Worm (Caenorhabditis elegans): ENCODE measurements around the gene F46C8.3.

F46C8.3 gene

DNA sequence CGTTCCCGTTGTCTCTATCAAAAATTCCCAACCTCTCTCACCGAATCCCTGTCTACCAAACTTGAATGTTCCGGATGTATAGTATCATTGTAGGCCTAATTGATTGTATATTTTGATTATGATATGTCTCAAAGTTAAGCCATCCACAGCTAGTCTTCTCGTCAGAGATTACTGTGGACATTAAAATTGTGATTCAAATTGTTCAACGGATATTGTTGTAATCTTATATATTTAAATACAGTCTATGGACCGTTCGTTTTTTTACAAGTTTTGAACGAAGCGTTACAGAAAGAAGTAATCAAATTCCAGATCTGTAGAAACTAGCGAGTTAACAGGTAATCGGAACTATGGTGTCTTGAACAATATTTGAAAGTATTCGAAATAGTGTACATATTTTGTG, 44.6 kb upstream of the F46C8.3 start, which contains the start of gene F48E3.9:
Gene F48E3.9, plus strand, starts transcription at position 301 of the 400 bp plus-strand sequence.
- TF ChIP-seq ztf-28 (GFP tag; IDR thresholded peaks at IDR 0.05) (no peak), egrh-3 (GFP tag; IDR thresholded peaks at IDR 0.05) (no peak), hlh-12 (tag; optimal IDR thresholded peaks at IDR 0.05) (no peak), C17E4.6 (GFP tag; IDR thresholded peaks at IDR 0.05) (no peak), F57C9.4 (tag; optimal IDR thresholded peaks at IDR 0.05) (no peak), snpc-4 (GFP tag; optimal IDR thresholded peaks at IDR 0.05) (no peak), snpc-4 (tag; optimal IDR thresholded peaks at IDR 0.05) (no peak), hmg-20 (GFP tag; IDR thresholded peaks at IDR 0.05) (no peak), unc-130 (GFP tag; optimal IDR thresholded peaks at IDR 0.05) (no peak), F57A8.1 (GFP tag; optimal IDR thresholded peaks at IDR 0.05) (no peak), let-607 (tag; optimal IDR thresholded peaks at IDR 0.05) (no peak), nhr-90 (tag; optimal IDR thresholded peaks at IDR 0.05) (no peak), F10E7.11 (tag; optimal IDR thresholded peaks at IDR 0.05) (no peak), cebp-1 (GFP tag; IDR thresholded peaks at IDR 0.05) (no peak), cebp-1 (tag; optimal IDR thresholded peaks at IDR 0.05) (no peak), snpc-3.4 (tag; optimal IDR thresholded peaks at IDR 0.05) (no peak), ZK185.1 (tag; optimal IDR thresholded peaks at IDR 0.05; ENCODE audit: poor library complexity, severe bottlenecking) (no peak)

DNA sequence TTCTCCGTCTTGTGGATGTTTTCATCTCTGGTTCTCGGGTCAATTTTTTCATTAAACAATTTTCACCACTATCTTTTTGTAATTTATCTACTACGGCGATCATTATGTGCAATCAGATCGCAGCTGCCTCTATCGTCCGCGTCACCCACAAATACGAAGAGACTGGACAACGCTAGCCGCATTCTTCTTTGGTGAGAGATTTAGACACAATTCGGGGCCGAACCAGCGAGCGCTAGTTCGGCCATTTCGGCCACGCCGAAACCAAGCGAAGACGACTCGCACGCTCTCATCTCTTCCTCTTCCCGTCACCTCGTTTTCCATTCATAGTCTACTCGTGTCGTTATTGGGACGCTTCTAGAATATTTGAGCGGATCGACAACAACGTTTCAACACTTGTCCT, 39.6 kb upstream of the F46C8.3 start, which contains the start of gene gly-12:
Gene gly-12, plus strand, starts transcription at position 117 of the 400 bp plus-strand sequence.
- TF ChIP-seq zfh-2 (GFP tag; conservative IDR thresholded peaks at IDR 0.05), result peak; percentile 74
- TF ChIP-seq aptf-3 (GFP tag; IDR thresholded peaks at IDR 0.05), result no peak
- no peak for TF ChIP-seq athp-1 (tag; optimal IDR thresholded peaks at IDR 0.05)
- no peak for TF ChIP-seq F10E7.11 (tag; optimal IDR thresholded peaks at IDR 0.05)
- no peak for TF ChIP-seq madf-6 (GFP tag; IDR thresholded peaks at IDR 0.05)
- no peak for TF ChIP-seq attf-3 (GFP tag; conservative IDR thresholded peaks at IDR 0.05)
- peak; percentile 36 for TF ChIP-seq ceh-27 (GFP tag; optimal IDR thresholded peaks at IDR 0.05)

DNA sequence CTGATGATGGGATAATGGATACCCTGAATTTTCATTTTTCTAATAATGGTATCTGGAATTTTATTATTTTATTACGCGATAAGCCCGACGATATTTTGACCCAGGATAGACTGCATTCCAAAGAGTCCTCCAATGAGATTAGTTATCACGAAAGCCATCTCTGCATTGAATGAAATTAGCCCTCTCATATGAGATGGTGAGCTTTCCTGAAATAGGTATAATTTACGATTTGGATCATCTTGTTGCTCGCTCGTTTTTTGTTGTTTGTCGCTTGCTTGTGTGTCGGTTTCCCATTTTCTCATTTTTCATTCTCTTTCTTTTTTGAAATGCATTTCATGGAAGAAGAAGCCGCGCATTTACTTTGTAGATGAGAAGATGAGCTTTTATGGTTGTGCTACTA, 33.9 kb upstream of the F46C8.3 start:
- no peak for TF ChIP-seq F52B5.7 (tag; optimal IDR thresholded peaks at IDR 0.05)
- no peak for TF ChIP-seq rcor-1 (GFP tag; IDR thresholded peaks at IDR 0.05)
- TF ChIP-seq F37B4.10 (GFP tag; IDR thresholded peaks at IDR 0.05), result 0 out of 2 replicates have a peak, but pooled peaks have one; percentile 68

DNA sequence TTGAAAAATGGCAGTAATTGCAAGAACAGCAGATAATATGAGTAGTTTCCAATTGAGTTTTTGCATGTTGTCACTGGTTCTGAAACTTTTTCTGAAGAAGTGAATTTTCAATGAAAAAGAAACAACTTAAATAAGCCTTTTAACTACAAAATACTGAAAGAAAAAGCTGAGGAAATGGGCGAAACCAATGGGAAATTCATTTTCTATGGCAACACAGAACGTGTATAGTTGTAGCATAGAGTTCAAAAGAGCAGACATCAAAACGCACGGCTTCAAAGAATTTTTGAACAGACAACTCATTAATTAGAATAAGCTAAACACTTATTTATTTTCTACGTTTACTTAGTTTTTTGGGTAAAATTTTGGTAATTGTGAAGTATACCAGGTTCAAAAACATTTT, 32.4 kb upstream of the F46C8.3 start, which contains the start of gene F48E3.2:
Gene F48E3.2, minus strand, starts transcription at position 101 of the 400 bp plus-strand sequence.
- TF ChIP-seq ztf-3 (GFP tag; optimal IDR thresholded peaks at IDR 0.05) (no peak), let-526 (GFP tag; IDR thresholded peaks at IDR 0.05) (no peak), ceh-58 (GFP tag; IDR thresholded peaks at IDR 0.05) (no peak), F39B2.1 (GFP tag; IDR thresholded peaks at IDR 0.05) (no peak), D2030.7 (GFP tag; IDR thresholded peaks at IDR 0.05) (no peak), nhr-179 (tag; optimal IDR thresholded peaks at IDR 0.05) (no peak), pha-4 (tag; optimal IDR thresholded peaks at IDR 0.05) (no peak), ceh-27 (GFP tag; optimal IDR thresholded peaks at IDR 0.05) (no peak), lin-35 (GFP tag; optimal IDR thresholded peaks at IDR 0.05) (no peak), sea-2 (GFP tag; IDR thresholded peaks at IDR 0.05) (no peak), aptf-3 (GFP tag; IDR thresholded peaks at IDR 0.05) (no peak), egrh-3 (GFP tag; IDR thresholded peaks at IDR 0.05) (no peak), rcor-1 (GFP tag; IDR thresholded peaks at IDR 0.05) (no peak), F10E7.11 (tag; optimal IDR thresholded peaks at IDR 0.05) (no peak), ztf-18 (tag; optimal IDR thresholded peaks at IDR 0.05) (no peak), F55B11.4 (tag; optimal IDR thresholded peaks at IDR 0.05; ENCODE audit: borderline replicate concordance, insufficient read depth) (no peak), ets-4 (GFP tag; optimal IDR thresholded peaks at IDR 0.05) (no peak), chd-7 (tag; optimal IDR thresholded peaks at IDR 0.05) (no peak), snpc-3.4 (tag; optimal IDR thresholded peaks at IDR 0.05) (no peak)
